Fruit fly (Drosophila melanogaster) whole organism: ENCODE results near the gene eater.

Experiments
- CG8478 ChIP-seq: fragments of >200 bp; optimal IDR thresholded peaks from 2 replicates; lab custom pipeline; 2018; ENCODE audit warnings: inconsistent platforms
- Dll ChIP-seq: fragments of >200 bp; optimal IDR thresholded peaks from 2 replicates; lab custom pipeline; 2017
- EcR ChIP-seq, 2 experiments: fragments of >200 bp; optimal IDR thresholded peaks; 2 replicates each; lab custom pipeline; 2017; ENCODE audit warnings: missing biosample characterization in 2 of 2, missing genetic modification characterization in 2 of 2, missing genetic modification reagents in 2 of 2
- pan ChIP-seq: fragments of >200 bp; optimal IDR thresholded peaks from 2 replicates; lab custom pipeline; 2017
- psq ChIP-seq: fragments of >200 bp; optimal IDR thresholded peaks from 2 replicates; lab custom pipeline; 2017
- usp ChIP-seq: fragments of >200 bp; optimal IDR thresholded peaks from 2 replicates; lab custom pipeline; 2017; ENCODE audit warnings: missing biosample characterization, missing genetic modification characterization, mixed read lengths

Gene eater

DNA sequence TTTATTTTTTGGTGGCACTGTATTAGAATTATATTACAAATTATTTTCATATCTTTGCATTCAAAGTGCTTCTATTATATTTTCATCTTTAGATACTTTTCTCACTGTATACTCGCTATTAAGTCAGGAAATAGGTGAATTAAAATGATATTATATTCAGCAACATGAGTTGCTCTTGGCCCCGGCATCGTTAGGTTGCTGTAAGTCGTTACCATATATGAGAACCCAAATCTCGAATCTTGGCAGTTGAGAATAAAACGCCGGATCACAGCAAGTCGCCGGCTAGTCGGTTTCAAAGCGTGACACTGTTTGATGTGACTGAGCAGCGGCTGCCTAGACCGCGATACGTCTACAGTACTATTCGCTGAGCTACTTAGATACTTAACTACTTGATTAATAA lies 5.2 kb downstream of the eater start, which contains the start of gene CG14259:
CG14259 (plus strand) TSS at position 301 of the 400 bp plus-strand sequence.
- TF ChIP-seq psq (lab: Kevin White, UChicago) = no peak
- TF ChIP-seq usp (GFP tag; lab: Kevin White, UChicago) = no peak
- no peak for TF ChIP-seq EcR (GFP tag; optimal IDR thresholded peaks at IDR 0.05; lab: Kevin White, UChicago)
- TF ChIP-seq CG8478 (lab: Kevin White, UChicago) = no peak
- TF ChIP-seq pan = no peak
- TF ChIP-seq Dll (lab: Kevin White, UChicago) = no peak

DNA sequence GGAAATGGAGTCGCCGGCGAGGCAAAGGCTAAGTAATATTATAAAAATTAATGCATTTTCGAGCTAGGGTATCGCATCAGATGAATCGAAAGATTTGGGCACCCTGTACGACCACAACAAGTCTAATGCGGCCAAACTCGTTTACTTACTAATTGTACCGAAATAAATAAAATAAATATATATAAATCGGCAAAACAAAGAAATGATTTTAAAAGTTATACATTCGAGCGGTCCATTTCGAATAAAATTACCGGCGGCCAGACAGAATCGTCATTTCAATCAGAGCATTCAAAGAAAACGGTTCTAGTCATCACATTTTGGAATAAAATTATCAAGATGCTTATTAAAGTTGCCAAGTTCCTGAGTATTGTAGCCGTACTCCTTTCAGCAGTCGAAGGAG lies 6.6 kb downstream of the eater start, which contains the start of gene CG14258:
CG14258 (plus strand) TSS at position 301 of the 400 bp plus-strand sequence.
- TF ChIP-seq usp (GFP tag; lab: Kevin White, UChicago) (no peak), Dll (lab: Kevin White, UChicago) (no peak), pan (no peak), psq (lab: Kevin White, UChicago) (no peak), EcR (GFP tag; optimal IDR thresholded peaks at IDR 0.05; lab: Kevin White, UChicago) (no peak), CG8478 (lab: Kevin White, UChicago) (no peak)

DNA sequence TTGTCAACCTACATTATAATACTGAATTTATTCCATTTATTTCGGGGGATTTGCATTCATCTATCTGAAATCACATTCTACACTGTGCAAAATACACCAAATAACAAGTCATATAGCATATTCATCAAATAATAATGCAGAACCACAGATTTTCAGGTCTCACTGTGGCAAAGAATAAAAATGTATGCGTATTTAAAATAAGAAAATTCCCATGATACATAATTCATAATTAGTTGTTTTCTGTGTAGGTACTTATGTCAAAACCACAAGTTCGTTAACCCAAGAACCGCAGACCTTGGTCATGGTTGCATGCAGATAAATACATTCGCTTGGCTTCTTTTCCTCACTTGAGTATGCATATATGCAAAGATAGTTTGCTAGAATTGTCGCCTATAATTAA lies 7.2 kb downstream of the eater start:
- TF ChIP-seq pan = no peak

DNA sequence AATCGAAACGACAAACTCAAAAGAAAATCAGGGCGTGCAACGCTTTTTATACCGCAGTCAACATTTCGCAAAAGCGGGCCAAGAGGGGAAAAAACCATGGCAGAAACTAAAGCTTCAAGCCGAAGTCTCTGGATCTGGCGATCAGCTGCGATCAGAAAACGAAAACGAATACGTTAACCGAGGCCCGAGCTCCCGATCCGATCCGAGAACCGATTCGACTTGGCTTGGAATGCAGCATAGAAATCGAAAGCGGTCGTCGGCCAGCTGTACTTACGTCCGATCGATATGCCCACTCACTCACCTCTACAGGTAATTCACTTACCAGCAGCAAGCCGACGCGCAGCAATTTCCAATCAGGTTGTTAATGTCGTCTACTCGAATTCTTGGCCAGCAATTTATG lies 8.4 kb downstream of the eater start, which contains the start of gene Cpr97Eb:
Cpr97Eb (minus strand) TSS at position 25 of the 400 bp plus-strand sequence.
- no peak for TF ChIP-seq psq (lab: Kevin White, UChicago)
- peak in 1 of 2 experiments; percentile 18 for TF ChIP-seq EcR (GFP tag; optimal IDR thresholded peaks at IDR 0.05; lab: Kevin White, UChicago)

DNA sequence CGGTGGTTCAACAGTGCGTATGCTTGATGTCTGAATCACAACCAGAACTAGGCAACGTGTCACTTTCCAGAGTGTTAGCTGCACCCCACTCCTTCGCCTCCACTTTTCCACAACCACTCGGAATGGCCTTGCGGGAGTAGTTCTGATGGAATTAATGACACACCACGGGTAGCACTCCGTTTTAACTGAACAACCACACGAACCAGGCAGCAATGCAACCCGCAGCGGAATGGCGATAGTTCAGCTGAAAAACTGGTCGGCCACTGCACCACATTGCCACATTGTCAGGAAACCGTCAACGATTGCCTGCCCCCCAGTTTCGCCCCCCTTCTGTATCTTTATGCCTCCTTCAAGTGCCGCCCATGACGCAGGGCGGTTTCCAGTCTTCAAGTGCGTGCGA lies 11.9 kb downstream of the eater start, which contains the start of gene Cpr97Ea:
Cpr97Ea (minus strand) TSS at position 230 of the 400 bp plus-strand sequence.
- TF ChIP-seq CG8478 (lab: Kevin White, UChicago) = no peak
- TF ChIP-seq usp (GFP tag; lab: Kevin White, UChicago) = no peak
- no peak for TF ChIP-seq pan
- no peak for TF ChIP-seq EcR (GFP tag; optimal IDR thresholded peaks at IDR 0.05; lab: Kevin White, UChicago)

DNA sequence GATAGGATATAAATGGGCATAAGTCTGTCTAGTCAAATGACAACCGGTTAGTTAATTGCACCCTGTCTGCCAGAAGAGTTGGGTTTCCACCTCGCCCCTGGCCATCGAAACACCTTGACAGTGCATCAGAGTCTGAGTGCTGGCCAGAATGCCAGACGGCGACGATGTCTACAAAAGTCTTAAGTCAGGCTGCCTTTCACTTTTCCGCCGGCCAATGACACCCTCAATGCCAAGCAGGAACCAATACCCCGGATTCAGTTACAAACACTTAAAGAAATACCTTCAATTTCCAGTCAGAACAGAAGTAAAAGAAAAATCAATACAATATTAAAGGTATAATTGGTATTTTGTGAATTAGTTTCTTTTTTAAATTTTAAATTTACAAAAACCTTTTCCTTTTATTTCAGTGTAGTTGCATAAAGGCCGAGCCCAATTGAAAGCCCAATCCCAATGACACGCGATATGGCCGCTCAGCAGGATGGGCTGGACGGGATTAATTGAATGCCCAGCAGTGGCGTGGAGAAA lies 14.9 kb downstream of the eater start:
- TF ChIP-seq pan (no peak), CG8478 (lab: Kevin White, UChicago) (no peak), Dll (lab: Kevin White, UChicago) (no peak), usp (GFP tag; lab: Kevin White, UChicago) (no peak), psq (lab: Kevin White, UChicago) (no peak), EcR (GFP tag; optimal IDR thresholded peaks at IDR 0.05; lab: Kevin White, UChicago) (no peak)

DNA sequence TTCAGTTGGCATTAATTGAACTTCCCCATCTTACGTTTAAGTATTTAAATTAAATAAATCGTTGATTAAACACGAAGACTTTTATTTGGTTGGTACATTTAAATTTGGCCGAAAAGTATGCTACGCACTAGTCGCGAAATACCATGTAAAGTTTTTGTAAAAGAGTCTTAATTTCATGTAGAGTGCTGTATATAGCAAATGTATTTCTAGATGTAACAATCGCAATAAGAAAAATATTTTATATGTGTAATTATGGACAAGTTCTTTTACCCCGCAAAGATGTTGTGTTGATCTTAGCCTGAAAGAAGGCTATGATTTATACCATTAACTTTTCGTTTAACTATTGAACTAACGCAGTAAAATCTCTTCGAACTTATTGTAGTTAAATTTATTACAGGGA lies 16.7 kb downstream of the eater start:
- TF ChIP-seq psq (lab: Kevin White, UChicago) (no peak), Dll (lab: Kevin White, UChicago) (no peak), CG8478 (lab: Kevin White, UChicago) (no peak), EcR (GFP tag; optimal IDR thresholded peaks at IDR 0.05; lab: Kevin White, UChicago) (no peak), usp (GFP tag; lab: Kevin White, UChicago) (no peak), pan (no peak)

DNA sequence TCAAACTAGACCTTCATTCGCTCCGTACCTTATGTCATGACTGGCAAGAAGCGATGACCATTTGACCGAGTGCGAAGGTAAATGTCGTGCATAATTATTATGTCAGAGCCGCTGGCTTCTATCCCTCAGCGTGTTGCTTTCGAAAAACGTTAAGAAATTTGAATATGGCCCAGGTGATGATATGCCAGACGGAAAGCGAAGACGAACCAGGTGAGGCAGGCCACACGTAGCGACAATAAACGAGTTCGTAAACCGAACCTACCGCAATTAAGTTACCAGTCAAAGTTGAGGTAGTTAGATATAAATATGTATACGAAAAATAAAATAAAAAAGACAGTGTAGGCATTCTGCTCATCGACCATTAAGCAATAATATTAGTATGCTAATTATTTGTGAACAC lies 22.9 kb downstream of the eater start:
- TF ChIP-seq CG8478 (lab: Kevin White, UChicago) = no peak
- no peak for TF ChIP-seq usp (GFP tag; lab: Kevin White, UChicago)
- no peak for TF ChIP-seq pan
- no peak for TF ChIP-seq Dll (lab: Kevin White, UChicago)
- no peak for TF ChIP-seq EcR (GFP tag; optimal IDR thresholded peaks at IDR 0.05; lab: Kevin White, UChicago)
- no peak for TF ChIP-seq psq (lab: Kevin White, UChicago)

DNA sequence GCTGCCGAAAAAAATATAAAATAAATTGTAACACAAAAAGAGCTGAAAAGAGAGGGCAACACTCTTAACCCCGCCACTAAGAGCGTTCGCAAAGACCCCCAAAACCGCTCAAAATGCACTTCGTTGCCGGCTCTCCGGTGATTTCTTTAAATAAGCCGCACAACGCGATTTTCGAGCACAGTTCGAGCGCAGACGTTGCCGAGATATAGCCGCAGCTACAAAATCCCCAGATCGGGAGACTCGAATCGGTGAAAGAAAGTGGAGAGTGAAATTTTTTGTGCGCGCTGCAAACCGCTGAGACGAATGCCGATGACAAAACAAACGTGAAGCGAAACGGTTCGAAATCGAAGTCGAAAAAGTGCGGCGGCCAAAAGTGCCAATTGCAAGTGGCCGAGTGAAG lies 23.8 kb downstream of the eater start, which contains the start of gene CG14257:
CG14257 (plus strand) TSS at position 177 of the 400 bp plus-strand sequence.
- TF ChIP-seq psq (lab: Kevin White, UChicago) = no peak
- no peak for TF ChIP-seq pan
- TF ChIP-seq EcR (GFP tag; optimal IDR thresholded peaks at IDR 0.05; lab: Kevin White, UChicago) = no peak
- no peak for TF ChIP-seq Dll (lab: Kevin White, UChicago)
- no peak for TF ChIP-seq CG8478 (lab: Kevin White, UChicago)
- TF ChIP-seq usp (GFP tag; lab: Kevin White, UChicago) = no peak

DNA sequence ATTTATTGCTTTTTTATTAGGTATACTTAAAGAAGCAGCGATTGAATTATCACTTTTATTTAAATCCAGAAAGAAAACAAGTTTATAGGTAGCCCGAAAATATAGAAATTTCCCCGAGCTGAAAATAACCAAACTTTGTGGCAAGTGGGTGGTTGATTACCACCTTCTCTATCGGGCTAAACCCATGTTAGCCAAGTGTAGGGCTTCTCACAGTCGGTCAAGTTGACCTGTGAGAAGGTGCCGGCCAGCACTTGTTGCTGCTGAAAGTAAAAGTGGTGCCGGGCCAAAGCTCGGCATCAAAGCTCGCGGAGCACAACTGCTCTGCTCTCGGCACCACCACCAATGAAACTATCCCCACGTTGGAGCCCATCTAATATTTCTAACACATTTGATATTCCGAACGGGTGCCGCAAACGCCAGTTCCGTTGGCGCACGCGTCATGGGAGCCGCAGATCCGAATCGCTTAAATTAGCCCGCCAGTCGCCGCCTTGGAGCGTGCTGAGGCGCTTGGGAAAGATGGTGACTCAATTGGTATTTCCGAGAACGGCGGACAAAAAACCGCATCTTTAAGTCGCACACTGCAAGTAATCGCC lies 28.5 kb downstream of the eater start:
- no peak for TF ChIP-seq CG8478 (lab: Kevin White, UChicago)

DNA sequence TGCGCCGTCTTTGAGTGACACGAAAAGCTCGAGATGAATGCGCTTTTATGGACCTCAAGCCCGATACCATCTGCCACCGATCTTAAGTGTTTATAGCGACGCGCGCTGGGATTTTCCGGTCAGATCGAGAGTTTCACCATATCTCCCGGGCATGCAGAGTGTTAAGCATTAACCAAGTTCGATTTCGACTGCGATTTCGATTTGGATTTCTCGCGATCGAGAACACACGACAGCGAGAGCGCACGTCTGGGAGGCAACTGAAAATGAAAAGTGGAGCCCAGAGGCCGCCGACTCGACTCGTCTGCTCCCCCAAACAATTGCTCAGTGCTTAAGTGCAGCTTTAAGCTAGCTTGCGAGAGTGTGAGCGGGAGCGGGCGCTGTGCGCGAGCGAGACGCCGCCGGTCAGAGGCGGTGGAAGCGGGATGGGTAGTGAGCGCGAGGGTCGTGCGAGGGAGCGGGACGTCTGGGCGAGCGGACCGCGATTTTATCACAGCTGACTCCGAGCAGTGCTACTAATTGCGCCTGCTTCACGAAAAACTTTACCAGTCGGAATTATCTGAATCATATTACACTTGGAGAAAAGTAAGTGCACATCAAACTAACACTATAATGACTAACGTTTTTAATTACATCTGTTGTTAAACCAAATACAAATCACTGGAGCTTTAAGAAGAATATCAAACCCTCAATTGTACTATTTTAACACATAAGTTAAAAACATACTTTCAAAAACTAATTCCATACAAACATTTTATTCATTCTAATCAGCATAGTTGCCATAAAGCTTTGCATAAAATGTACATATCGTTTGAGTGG lies 29.5 kb downstream of the eater start, which contains the start of gene spz:
spz (minus strand) TSS at position 261 of the 816 bp plus-strand sequence.
- TF ChIP-seq EcR (GFP tag; optimal IDR thresholded peaks at IDR 0.05; lab: Kevin White, UChicago) (no peak), Dll (lab: Kevin White, UChicago) (peak; percentile 71)

DNA sequence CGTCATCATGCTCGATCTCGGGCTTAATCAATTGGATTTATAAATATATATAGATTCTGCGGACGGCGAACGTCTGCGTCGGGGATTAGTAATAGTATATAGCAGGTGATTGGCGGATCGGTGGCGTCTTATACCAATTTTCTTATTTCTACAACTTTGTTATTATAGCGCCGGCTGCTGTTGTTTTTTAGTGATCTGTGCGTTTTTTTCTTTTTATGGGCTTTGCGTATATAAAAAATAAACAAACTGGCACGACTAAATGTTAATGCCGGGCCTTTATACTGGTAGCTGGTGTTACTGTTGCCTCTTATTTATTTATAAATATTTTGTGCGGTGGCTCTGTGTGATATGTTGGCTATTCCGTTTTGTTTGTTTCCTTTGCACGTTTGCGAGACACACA lies 30.3 kb downstream of the eater start:
- TF ChIP-seq usp (GFP tag; lab: Kevin White, UChicago) (no peak), pan (no peak), psq (lab: Kevin White, UChicago) (no peak), Dll (lab: Kevin White, UChicago) (no peak), CG8478 (lab: Kevin White, UChicago) (no peak), EcR (GFP tag; optimal IDR thresholded peaks at IDR 0.05; lab: Kevin White, UChicago) (no peak)
